Fruit fly (Drosophila melanogaster): ENCODE measurements around the gene Sec20.

DNA sequence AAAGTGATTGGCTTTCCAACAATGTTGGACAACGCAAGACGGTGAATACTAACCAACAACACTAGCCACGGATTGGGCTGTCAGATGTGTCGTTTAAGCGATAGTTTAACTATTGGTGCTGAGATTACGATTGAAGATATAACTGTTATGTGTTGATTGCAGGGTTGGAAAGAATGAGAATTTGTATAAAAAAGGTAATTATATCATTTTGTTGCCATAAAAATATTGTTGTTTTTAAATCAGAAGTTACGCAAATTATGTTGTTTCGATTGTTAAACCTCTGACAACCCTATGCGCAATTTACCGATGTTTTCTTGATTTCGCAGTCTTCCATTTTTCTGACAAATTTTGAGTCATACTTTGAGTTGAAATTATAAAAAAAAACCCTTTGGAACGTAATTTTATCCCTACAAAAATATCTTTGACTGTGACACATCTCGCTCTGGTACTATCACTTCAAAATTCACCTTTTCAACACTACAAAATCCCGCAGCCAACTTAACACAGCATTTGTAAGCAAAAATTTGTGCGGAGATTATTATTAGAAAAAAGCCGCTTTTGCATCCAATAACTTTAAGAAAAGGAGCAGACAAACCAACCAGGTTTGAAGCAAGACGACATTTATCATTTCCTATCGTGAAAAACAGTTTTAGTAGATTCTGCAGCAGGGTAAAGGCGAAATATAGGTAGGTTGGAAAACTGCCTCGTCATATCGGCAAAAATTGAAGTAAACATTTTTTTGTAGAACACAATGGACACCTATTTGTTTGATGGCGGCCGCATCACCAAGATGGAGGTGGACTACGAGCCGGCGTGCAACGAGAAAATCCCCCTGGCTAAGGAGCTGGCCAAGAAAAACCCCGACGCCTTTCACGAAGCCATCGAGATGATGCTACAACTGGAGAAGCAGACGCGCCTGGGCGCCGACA, 35.0 kb downstream of the Sec20 start, which contains the start of the genes Hat1 and Rpn5:
- TF ChIP-seq fd59A (GFP tag; optimal IDR thresholded peaks at IDR 0.05) (peak; percentile 71), achi (GFP tag; optimal IDR thresholded peaks at IDR 0.05) (peak; percentile 94), Sox14 (GFP tag; optimal IDR thresholded peaks at IDR 0.05) (peak; percentile 91), Hr38 (GFP tag; optimal IDR thresholded peaks at IDR 0.05) (peak; percentile 30), CG6854 (GFP tag; optimal IDR thresholded peaks at IDR 0.05) (no peak), Sox102F (GFP tag; optimal IDR thresholded peaks at IDR 0.05) (peak; percentile 87), topi (GFP tag; optimal IDR thresholded peaks at IDR 0.05) (peak; percentile 91), CG4318 (GFP tag; optimal IDR thresholded peaks at IDR 0.05) (peak; percentile 64)

Data from whole organism, prepupa.